Worm (Caenorhabditis elegans) whole organism, L1 larva: ENCODE measurements around the gene K01G5.8.
A peak's percentile ranks its signal among the peaks of the same experiment; 100 is the strongest.

Source experiments
- C34B4.2 ChIP-seq: sonication (generic microtip); optimal IDR thresholded peaks from 2 replicates; lab custom pipeline; 2017; ENCODE audit warnings: mild to moderate bottlenecking, missing genetic modification characterization, missing compliant biosample characterization
- F16B12.6 ChIP-seq: fragments of 150-350 bp; optimal IDR thresholded peaks from 2 replicates; lab custom pipeline; 2014; ENCODE audit warnings: missing biosample characterization, missing genetic modification characterization
- aly-2 ChIP-seq: fragments of 150-350 bp; optimal IDR thresholded peaks from 2 replicates; lab custom pipeline; 2014; ENCODE audit warnings: missing biosample characterization, missing genetic modification characterization
- ama-1 ChIP-seq: fragments of 150-350 bp; optimal IDR thresholded peaks from 2 replicates; lab custom pipeline; 2014
- blmp-1 ChIP-seq: fragments of 150-350 bp; optimal IDR thresholded peaks from 2 replicates; lab custom pipeline; 2014; ENCODE audit warnings: missing biosample characterization, missing genetic modification characterization
- ceh-8 ChIP-seq: fragments of 200-800 bp; sonication (Bioruptor generic); optimal IDR thresholded peaks from 2 replicates; lab custom pipeline; 2018; ENCODE audit warnings: mild to moderate bottlenecking, missing genetic modification characterization, moderate library complexity, missing compliant biosample characterization
- ceh-82 ChIP-seq, 3 experiments: fragments of 150-350 bp in 1 of 3; sonication (generic microtip) in 2 of 3; optimal IDR thresholded peaks; 2 replicates each; lab custom pipeline; 2014 to 2017; ENCODE audit warnings: missing biosample characterization in 3 of 3, missing genetic modification characterization in 3 of 3
- ceh-88 ChIP-seq: fragments of 200-800 bp; sonication (Bioruptor generic); IDR thresholded peaks from 2 replicates; pipeline ENCODE4 v1.3.6; 2022; ENCODE audit warnings: missing genetic modification characterization, missing compliant biosample characterization
- ceh-90 ChIP-seq: sonication (generic microtip); optimal IDR thresholded peaks from 2 replicates; lab custom pipeline; 2016; ENCODE audit warnings: missing genetic modification characterization, missing compliant biosample characterization
- dsc-1 ChIP-seq: sonication (generic microtip); optimal IDR thresholded peaks from 2 replicates; lab custom pipeline; 2016; ENCODE audit warnings: mild to moderate bottlenecking, missing genetic modification characterization, missing compliant biosample characterization
- efl-1 ChIP-seq, 4 experiments: fragments of 150-350 bp; optimal IDR thresholded peaks in 3 of 4; peaks in 1 of 4; 1 replicate in 1 of 4; 2 replicates in 3 of 4; lab custom pipeline; 2014; ENCODE audit warnings: missing biosample characterization in 2 of 4, missing genetic modification characterization in 2 of 4, missing genetic modification reagents in 2 of 4
- efl-3 ChIP-seq: fragments of 200-800 bp; sonication (Bioruptor generic); optimal IDR thresholded peaks from 2 replicates; lab custom pipeline; 2018; ENCODE audit warnings: mild to moderate bottlenecking, missing genetic modification characterization, missing compliant biosample characterization
- egl-13 ChIP-seq: sonication (generic microtip); optimal IDR thresholded peaks from 2 replicates; lab custom pipeline; 2016; ENCODE audit warnings: missing genotype, missing genetic modification reagents, missing genetic modification characterization, missing compliant biosample characterization
- egl-27 ChIP-seq, 2 experiments: fragments of 150-350 bp in 1 of 2; sonication (generic microtip); optimal IDR thresholded peaks; 3 replicates each; lab custom pipeline; 2017 to 2018; ENCODE audit warnings: missing biosample characterization in 2 of 2, missing genetic modification characterization in 2 of 2, missing genetic modification reagents in 2 of 2
- elt-2 ChIP-seq: sonication (generic microtip); optimal IDR thresholded peaks from 2 replicates; lab custom pipeline; 2016; ENCODE audit warnings: missing genetic modification characterization, mild to moderate bottlenecking, inconsistent platforms, missing compliant biosample characterization, missing genetic modification reagents
- elt-3 ChIP-seq, 6 experiments: fragments of 150-350 bp in 1 of 6; sonication (generic microtip); optimal IDR thresholded peaks; 2 replicates each; lab custom pipeline; 2017 to 2018; ENCODE audit warnings: missing biosample characterization in 6 of 6, missing genetic modification characterization in 6 of 6, inconsistent platforms in 1 of 6
- fkh-10 ChIP-seq: sonication (generic microtip); optimal IDR thresholded peaks from 2 replicates; lab custom pipeline; 2017; ENCODE audit warnings: missing biosample characterization, missing genetic modification reagents, missing genetic modification characterization
- fkh-4 ChIP-seq: sonication (generic microtip); optimal IDR thresholded peaks from 2 replicates; lab custom pipeline; 2016; ENCODE audit warnings: missing compliant biosample characterization, missing genetic modification characterization, borderline replicate concordance
- fos-1 ChIP-seq: fragments of 150-350 bp; optimal IDR thresholded peaks from 2 replicates; lab custom pipeline; 2014; ENCODE audit warnings: missing biosample characterization, missing genetic modification characterization
- grh-1 ChIP-seq: fragments of 200-800 bp; sonication (Bioruptor generic); IDR thresholded peaks from 2 replicates; pipeline ENCODE4 v1.3.6; 2022; ENCODE audit warnings: missing genetic modification reagents, missing genetic modification characterization, missing compliant biosample characterization
- hlh-4 ChIP-seq: sonication (generic microtip); optimal IDR thresholded peaks from 2 replicates; lab custom pipeline; 2016; ENCODE audit warnings: mild to moderate bottlenecking, missing genetic modification characterization, missing compliant biosample characterization
- hpl-2 ChIP-seq: fragments of 150-350 bp; optimal IDR thresholded peaks from 2 replicates; lab custom pipeline; 2014; ENCODE audit warnings: missing biosample characterization, missing genetic modification reagents, missing genetic modification characterization
- irx-1 ChIP-seq: sonication (generic microtip); optimal IDR thresholded peaks from 2 replicates; lab custom pipeline; 2016; ENCODE audit warnings: missing genetic modification characterization, missing compliant biosample characterization
- isw-1 ChIP-seq: fragments of 200-800 bp; sonication (Bioruptor generic); IDR thresholded peaks from 2 replicates; pipeline ENCODE4 v1.3.6; 2022; ENCODE audit warnings: missing genetic modification characterization, missing compliant biosample characterization
- lin-14 ChIP-seq: fragments of 200-800 bp; sonication (Bioruptor generic); optimal IDR thresholded peaks from 2 replicates; lab custom pipeline; 2018; ENCODE audit warnings: mild to moderate bottlenecking, missing genetic modification characterization, moderate library complexity, missing compliant biosample characterization
- lin-35 ChIP-seq, 2 experiments: fragments of 150-350 bp; optimal IDR thresholded peaks; 2 replicates each; lab custom pipeline; 2014; ENCODE audit warnings: missing biosample characterization in 2 of 2, missing genetic modification characterization in 2 of 2, missing genetic modification reagents in 2 of 2
- lir-3 ChIP-seq: sonication (generic microtip); optimal IDR thresholded peaks from 2 replicates; lab custom pipeline; 2016; ENCODE audit warnings: mild to moderate bottlenecking, missing genetic modification characterization, moderate library complexity, missing compliant biosample characterization; ENCODE audit not compliant: poor library complexity
- lsy-2 ChIP-seq, 2 experiments: fragments of 150-350 bp; optimal IDR thresholded peaks; 2 replicates each; lab custom pipeline; 2014; ENCODE audit warnings: missing biosample characterization in 2 of 2, missing genetic modification characterization in 2 of 2
- mab-9 ChIP-seq: fragments of 200-800 bp; sonication (Bioruptor generic); IDR thresholded peaks from 2 replicates; pipeline ENCODE4 v1.3.6; 2022; ENCODE audit warnings: missing genetic modification reagents, missing genetic modification characterization, missing compliant biosample characterization
- mef-2 ChIP-seq: fragments of 150-350 bp; optimal IDR thresholded peaks from 2 replicates; lab custom pipeline; 2014; ENCODE audit warnings: missing biosample characterization, missing genetic modification characterization
- mep-1 ChIP-seq: fragments of 150-350 bp; optimal IDR thresholded peaks from 2 replicates; lab custom pipeline; 2014; ENCODE audit warnings: missing biosample characterization, missing genetic modification characterization
- nhr-12 ChIP-seq: sonication (generic microtip); optimal IDR thresholded peaks from 2 replicates; lab custom pipeline; 2017; ENCODE audit warnings: missing biosample characterization, missing genetic modification characterization
- nhr-19 ChIP-seq: fragments of 200-800 bp; sonication (Bioruptor generic); conservative IDR thresholded peaks from 2 replicates; pipeline ENCODE4 v1.3.6; 2022; ENCODE audit warnings: missing genetic modification characterization, missing compliant biosample characterization
- nhr-28 ChIP-seq: fragments of 150-350 bp; optimal IDR thresholded peaks from 2 replicates; lab custom pipeline; 2014; ENCODE audit warnings: missing biosample characterization, missing genetic modification characterization
- nhr-47 ChIP-seq: sonication (generic microtip); optimal IDR thresholded peaks from 2 replicates; lab custom pipeline; 2016; ENCODE audit warnings: mild to moderate bottlenecking, missing genetic modification characterization, moderate library complexity, missing compliant biosample characterization
- nhr-77 ChIP-seq: fragments of 150-350 bp; optimal IDR thresholded peaks from 2 replicates; lab custom pipeline; 2014; ENCODE audit warnings: missing biosample characterization, missing genetic modification characterization
- nhr-84 ChIP-seq: sonication (generic microtip); optimal IDR thresholded peaks from 2 replicates; lab custom pipeline; 2017; ENCODE audit warnings: missing biosample characterization, missing genetic modification characterization
- nhr-85 ChIP-seq: sonication (generic microtip); peaks from one replicate; lab custom pipeline; 2016; ENCODE audit warnings: missing genetic modification characterization, inconsistent platforms, missing compliant biosample characterization
- nhr-90 ChIP-seq: sonication (generic microtip); optimal IDR thresholded peaks from 2 replicates; lab custom pipeline; 2016; ENCODE audit warnings: mild to moderate bottlenecking, missing genetic modification characterization, missing compliant biosample characterization; ENCODE audit not compliant: poor library complexity
- pag-3 ChIP-seq: sonication (generic microtip); optimal IDR thresholded peaks from 2 replicates; lab custom pipeline; 2017; ENCODE audit warnings: missing genetic modification characterization, mild to moderate bottlenecking, missing compliant biosample characterization, antibody characterized with exemption, borderline replicate concordance; ENCODE audit not compliant: insufficient read depth
- pqm-1 ChIP-seq: sonication (generic microtip); optimal IDR thresholded peaks from 3 replicates; lab custom pipeline; 2017; ENCODE audit warnings: missing biosample characterization, missing genetic modification characterization
- sox-4 ChIP-seq: sonication (generic microtip); optimal IDR thresholded peaks from 2 replicates; lab custom pipeline; 2016; ENCODE audit warnings: missing genetic modification characterization, missing compliant biosample characterization
- sptf-1 ChIP-seq: fragments of 150-350 bp; optimal IDR thresholded peaks from 2 replicates; lab custom pipeline; 2014; ENCODE audit warnings: missing biosample characterization, missing genetic modification characterization
- swsn-7 ChIP-seq: sonication (generic microtip); optimal IDR thresholded peaks from 2 replicates; lab custom pipeline; 2016; ENCODE audit warnings: missing genetic modification characterization, missing compliant biosample characterization
- tlp-1 ChIP-seq: fragments of 150-350 bp; optimal IDR thresholded peaks from 2 replicates; lab custom pipeline; 2014; ENCODE audit warnings: missing biosample characterization, missing genetic modification characterization
- unc-130 ChIP-seq: fragments of 150-350 bp; optimal IDR thresholded peaks from 2 replicates; lab custom pipeline; 2017; ENCODE audit warnings: missing biosample characterization, missing genetic modification characterization, inconsistent platforms
- unc-30 ChIP-seq: sonication (generic microtip); optimal IDR thresholded peaks from 2 replicates; lab custom pipeline; 2017; ENCODE audit warnings: missing biosample characterization, missing genetic modification characterization
- unc-98 ChIP-seq: fragments of 200-800 bp; sonication (Bioruptor generic); IDR thresholded peaks from 2 replicates; pipeline ENCODE4 v1.3.6; 2022; ENCODE audit warnings: missing genetic modification characterization, missing compliant biosample characterization
- vab-15 ChIP-seq: sonication (generic microtip); optimal IDR thresholded peaks from 2 replicates; lab custom pipeline; 2017; ENCODE audit warnings: missing genotype, mild to moderate bottlenecking, missing genetic modification characterization, missing compliant biosample characterization
- xbp-1 ChIP-seq: sonication (generic microtip); optimal IDR thresholded peaks from 2 replicates; lab custom pipeline; 2016; ENCODE audit warnings: missing genetic modification characterization, missing compliant biosample characterization
- zag-1 ChIP-seq: fragments of 150-350 bp; optimal IDR thresholded peaks from 2 replicates; lab custom pipeline; 2014; ENCODE audit warnings: missing biosample characterization, missing genetic modification characterization
- ztf-11 ChIP-seq, 2 experiments: sonication (generic microtip); optimal IDR thresholded peaks; 2 replicates each; lab custom pipeline; 2016 to 2017; ENCODE audit warnings: missing genetic modification characterization in 2 of 2, missing biosample characterization in 1 of 2, missing compliant biosample characterization in 1 of 2

Gene K01G5.8

ce11 chrIII:10706972-10707438 is 33.6 kb downstream of the K01G5.8 start, which contains the start of the genes Y39A1A.21 and Y39A1A.22:
TSS of gene Y39A1A.21 (minus strand) at chrIII:10707022.
TSS of gene Y39A1A.22 (minus strand) at chrIII:10707028.
- TF ChIP-seq unc-30, result no peak
- no peak for TF ChIP-seq fkh-4 (tag; lab: Kevin White, UChicago)
- TF ChIP-seq elt-2, result peak; percentile 49
- TF ChIP-seq irx-1 (tag; lab: Kevin White, UChicago), result peak; percentile 87
- TF ChIP-seq egl-27 (tag; optimal IDR thresholded peaks at IDR 0.05; lab: Kevin White, UChicago), result no peak
- peak; percentile 84 for TF ChIP-seq nhr-77 (tag; lab: Kevin White, UChicago)
- TF ChIP-seq ceh-90, result no peak
- no peak for TF ChIP-seq pqm-1 (tag; lab: Kevin White, UChicago)
- peak; percentile 91 for TF ChIP-seq dsc-1 (tag; lab: Kevin White, UChicago)
- peak; percentile 73 for TF ChIP-seq unc-130 (tag; lab: Kevin White, UChicago)
- no peak for TF ChIP-seq hlh-4 (tag; lab: Kevin White, UChicago)
- TF ChIP-seq lsy-2 (tag; optimal IDR thresholded peaks at IDR 0.05; lab: Kevin White, UChicago), result peak; percentile 86 to 88
- peak; percentile 83 for TF ChIP-seq xbp-1 (tag; lab: Kevin White, UChicago)
- TF ChIP-seq ama-1 (lab: Kevin White, UChicago), result no peak
- TF ChIP-seq ceh-8 (GFP tag; lab: Kevin White, UChicago), result peak; percentile 60
- TF ChIP-seq lin-35 (GFP tag; optimal IDR thresholded peaks at IDR 0.05; lab: Kevin White, UChicago), result peak; percentile 83 to 88
- no peak for TF ChIP-seq unc-98
- no peak for TF ChIP-seq hpl-2 (GFP tag; lab: Kevin White, UChicago)
- peak; percentile 86 for TF ChIP-seq nhr-90 (tag; lab: Kevin White, UChicago)
- TF ChIP-seq efl-3 (GFP tag; lab: Kevin White, UChicago), result peak; percentile 46
- no peak for TF ChIP-seq nhr-84
- TF ChIP-seq grh-1 (GFP tag; lab: Robert Waterston, UW), result peak; percentile 75
- TF ChIP-seq mep-1 (tag; lab: Kevin White, UChicago), result peak; percentile 88
- no peak for TF ChIP-seq blmp-1
- peak; percentile 32 for TF ChIP-seq fos-1 (tag; lab: Kevin White, UChicago)
- TF ChIP-seq pag-3, result no peak
- TF ChIP-seq egl-13 (tag; lab: Kevin White, UChicago), result peak; percentile 64
- peak; percentile 86 for TF ChIP-seq nhr-19 (GFP tag; lab: Robert Waterston, UW)
- TF ChIP-seq elt-3 (tag; optimal IDR thresholded peaks at IDR 0.05; lab: Kevin White, UChicago), result peak in 2 of 6 experiments; percentile 7 to 22
- peak; percentile 93 for TF ChIP-seq nhr-47
- TF ChIP-seq tlp-1 (tag; lab: Kevin White, UChicago), result no peak
- TF ChIP-seq mab-9 (GFP tag; lab: Robert Waterston, UW), result peak; percentile 80
- peak in 1 of 2 experiments; percentile 75 for TF ChIP-seq ztf-11 (tag; optimal IDR thresholded peaks at IDR 0.05; lab: Kevin White, UChicago)
- peak; percentile 33 for TF ChIP-seq mef-2 (tag; lab: Kevin White, UChicago)
- TF ChIP-seq aly-2 (tag; lab: Kevin White, UChicago), result peak; percentile 86
- peak; percentile 94 for TF ChIP-seq nhr-85 (tag; lab: Kevin White, UChicago)
- TF ChIP-seq nhr-28 (tag; lab: Kevin White, UChicago), result no peak
- TF ChIP-seq sox-4, result peak; percentile 76
- no peak for TF ChIP-seq lin-14 (GFP tag; lab: Kevin White, UChicago)
- TF ChIP-seq nhr-12 (tag; lab: Kevin White, UChicago), result no peak
- peak; percentile 20 for TF ChIP-seq C34B4.2
- TF ChIP-seq vab-15, result no peak
- TF ChIP-seq F16B12.6 (tag; lab: Kevin White, UChicago), result peak; percentile 73
- TF ChIP-seq ceh-88 (GFP tag; lab: Robert Waterston, UW), result peak; percentile 45; the same call in 1 of the 2 replicates
- peak; percentile 78 for TF ChIP-seq isw-1 (GFP tag; lab: Robert Waterston, UW)
- peak; percentile 87 for TF ChIP-seq fkh-10 (GFP tag; lab: Kevin White, UChicago)
- TF ChIP-seq efl-1 (optimal IDR thresholded peaks at IDR 0.05; lab: Kevin White, UChicago), result peak; percentile 84 to 86
- TF ChIP-seq efl-1 (GFP tag; optimal IDR thresholded peaks at IDR 0.05 in 1 of 2; lab: Kevin White, UChicago), result peak; percentile 80 to 98
- no peak for TF ChIP-seq lir-3 (tag; lab: Kevin White, UChicago)
- TF ChIP-seq zag-1 (tag; lab: Kevin White, UChicago), result no peak
- peak; percentile 86 for TF ChIP-seq swsn-7 (tag; lab: Kevin White, UChicago)
- peak; percentile 84 to 93 (median 86) for TF ChIP-seq ceh-82 (tag; optimal IDR thresholded peaks at IDR 0.05; lab: Kevin White, UChicago)
- no peak for TF ChIP-seq sptf-1 (tag; lab: Kevin White, UChicago)
